Worm (Caenorhabditis elegans): ENCODE results near the gene clec-86.

clec-86 gene

ce11 chrX:7176817-7177216 is 37.1 kb downstream of the clec-86 start (continued):
- no peak for TF ChIP-seq hsf-1 (GFP tag; IDR thresholded peaks at IDR 0.05)
- peak; percentile 70 for TF ChIP-seq B0261.1 (tag; optimal IDR thresholded peaks at IDR 0.05)
- TF ChIP-seq aptf-3 (GFP tag; IDR thresholded peaks at IDR 0.05): no peak
- no peak for TF ChIP-seq K11D2.4 (GFP tag; IDR thresholded peaks at IDR 0.05)
- TF ChIP-seq hlh-26 (GFP tag; conservative IDR thresholded peaks at IDR 0.05): no peak
- TF ChIP-seq nhr-179 (tag; optimal IDR thresholded peaks at IDR 0.05): no peak
- TF ChIP-seq snpc-1.1 (tag; optimal IDR thresholded peaks at IDR 0.05; ENCODE audit: insufficient read depth): no peak
- TF ChIP-seq athp-1 (tag; optimal IDR thresholded peaks at IDR 0.05): no peak
- no peak for TF ChIP-seq B0019.2 (GFP tag; conservative IDR thresholded peaks at IDR 0.05)
- TF ChIP-seq ztf-22 (GFP tag; optimal IDR thresholded peaks at IDR 0.05): no peak
- no peak for TF ChIP-seq sdz-38 (tag; optimal IDR thresholded peaks at IDR 0.05)
- TF ChIP-seq Y53G8AR.9 (GFP tag; conservative IDR thresholded peaks at IDR 0.05): no peak
- TF ChIP-seq ceh-40 (GFP tag; IDR thresholded peaks at IDR 0.05): no peak
- TF ChIP-seq nhr-27 (tag; optimal IDR thresholded peaks at IDR 0.05): no peak
- TF ChIP-seq Y79H2A.3 (GFP tag; conservative IDR thresholded peaks at IDR 0.05): no peak
- peak; percentile 41; the same call in 1 of the 2 replicates for TF ChIP-seq rcor-1 (GFP tag; IDR thresholded peaks at IDR 0.05)
- TF ChIP-seq hmg-1.2 (GFP tag; IDR thresholded peaks at IDR 0.05): peak; percentile 32; the same call in 1 of the 2 replicates
- TF ChIP-seq F57A8.1 (GFP tag; optimal IDR thresholded peaks at IDR 0.05): no peak
- no peak for TF ChIP-seq K12H6.12 (tag; optimal IDR thresholded peaks at IDR 0.05)
- no peak for TF ChIP-seq egl-44 (GFP tag; IDR thresholded peaks at IDR 0.05)
- TF ChIP-seq ceh-100 (GFP tag; IDR thresholded peaks at IDR 0.05): no peak
- TF ChIP-seq cebp-1 (GFP tag; IDR thresholded peaks at IDR 0.05): no peak
- no peak for TF ChIP-seq cebp-1 (tag; optimal IDR thresholded peaks at IDR 0.05)
- TF ChIP-seq tbx-9 (tag; optimal IDR thresholded peaks at IDR 0.05; ENCODE audit: borderline replicate concordance): no peak
- TF ChIP-seq ztf-18 (tag; optimal IDR thresholded peaks at IDR 0.05): no peak
- TF ChIP-seq Y53F4B.3 (GFP tag; IDR thresholded peaks at IDR 0.05): no peak
- no peak for TF ChIP-seq madf-6 (GFP tag; IDR thresholded peaks at IDR 0.05)
- TF ChIP-seq mcd-1 (GFP tag; IDR thresholded peaks at IDR 0.05): no peak
- TF ChIP-seq madf-10 (tag; optimal IDR thresholded peaks at IDR 0.05): no peak
- TF ChIP-seq hlh-12 (tag; optimal IDR thresholded peaks at IDR 0.05): no peak
- no peak for TF ChIP-seq dpl-1 (GFP tag; optimal IDR thresholded peaks at IDR 0.05)
- TF ChIP-seq madf-3 (GFP tag; IDR thresholded peaks at IDR 0.05): no peak
- no peak for TF ChIP-seq nfya-1 (tag; optimal IDR thresholded peaks at IDR 0.05; ENCODE audit: borderline replicate concordance, insufficient read depth)
- no peak for TF ChIP-seq F10E7.11 (tag; optimal IDR thresholded peaks at IDR 0.05)
- no peak for TF ChIP-seq mel-28 (tag; optimal IDR thresholded peaks at IDR 0.05; ENCODE audit: borderline replicate concordance)
- no peak for TF ChIP-seq zfh-2 (GFP tag; conservative IDR thresholded peaks at IDR 0.05)
- no peak for TF ChIP-seq F37B4.10 (GFP tag; IDR thresholded peaks at IDR 0.05)
- TF ChIP-seq cebp-2 (GFP tag; IDR thresholded peaks at IDR 0.05): no peak
- TF ChIP-seq ztf-26 (tag; optimal IDR thresholded peaks at IDR 0.05): no peak
- no peak for TF ChIP-seq ccch-3 (GFP tag; optimal IDR thresholded peaks at IDR 0.05)
- no peak for TF ChIP-seq unc-62 (GFP tag; optimal IDR thresholded peaks at IDR 0.05)
- no peak for TF ChIP-seq dox-1 (GFP tag; IDR thresholded peaks at IDR 0.05)
- TF ChIP-seq lsl-1 (GFP tag; optimal IDR thresholded peaks at IDR 0.05): no peak
- no peak for TF ChIP-seq ztf-6 (GFP tag; IDR thresholded peaks at IDR 0.05)
- no peak for TF ChIP-seq nhr-120 (GFP tag; IDR thresholded peaks at IDR 0.05)
- TF ChIP-seq T26A5.8 (tag; optimal IDR thresholded peaks at IDR 0.05): no peak
- no peak for TF ChIP-seq sea-2 (GFP tag; IDR thresholded peaks at IDR 0.05)
- no peak for TF ChIP-seq sptf-2 (GFP tag; optimal IDR thresholded peaks at IDR 0.05)
- TF ChIP-seq attf-6 (GFP tag; IDR thresholded peaks at IDR 0.05): 0 out of 2 replicates have a peak, but pooled peaks have one; percentile 10
- TF ChIP-seq hrde-1 (tag; optimal IDR thresholded peaks at IDR 0.05; ENCODE audit: borderline replicate concordance): no peak

All from whole organism, young adult.